Worm (Caenorhabditis elegans) whole organism, young adult: Measurements from ENCODE around the gene ugt-40.

Experiments used
- B0019.2 ChIP-seq: fragments of 200-800 bp; sonication (Bioruptor generic); conservative IDR thresholded peaks from 2 replicates; pipeline ENCODE4 v1.3.6; 2022; ENCODE audit warnings: missing genetic modification reagents, missing genetic modification characterization, missing compliant biosample characterization
- C17E4.6 ChIP-seq: fragments of 200-800 bp; sonication (Bioruptor generic); IDR thresholded peaks from 2 replicates; pipeline ENCODE4 v1.3.6; 2022; ENCODE audit warnings: missing genetic modification reagents, missing genetic modification characterization, missing compliant biosample characterization
- F10E7.11 ChIP-seq: sonication (generic microtip); optimal IDR thresholded peaks from 2 replicates; lab custom pipeline; 2017; ENCODE audit warnings: mild to moderate bottlenecking, missing genetic modification characterization, moderate library complexity, missing compliant biosample characterization
- F23B12.7 ChIP-seq: sonication (generic microtip); optimal IDR thresholded peaks from 2 replicates; lab custom pipeline; 2017; ENCODE audit warnings: missing genetic modification characterization, mild to moderate bottlenecking, missing compliant biosample characterization, antibody characterized with exemption, moderate library complexity; ENCODE audit not compliant: insufficient read depth
- F37B4.10 ChIP-seq: fragments of 200-800 bp; sonication (Bioruptor generic); IDR thresholded peaks from 2 replicates; pipeline ENCODE4 v1.3.6; 2022; ENCODE audit warnings: missing genetic modification characterization, missing compliant biosample characterization
- F39B2.1 ChIP-seq: fragments of 200-800 bp; sonication (Bioruptor generic); IDR thresholded peaks from 2 replicates; pipeline ENCODE4 v1.3.6; 2022; ENCODE audit warnings: missing genetic modification reagents, missing genetic modification characterization, missing compliant biosample characterization
- F49E8.2 ChIP-seq: sonication (generic microtip); optimal IDR thresholded peaks from 3 replicates; lab custom pipeline; 2017; ENCODE audit warnings: missing genetic modification characterization, mild to moderate bottlenecking, missing compliant biosample characterization, antibody characterized with exemption, moderate library complexity; ENCODE audit not compliant: insufficient read depth
- F52B5.7 ChIP-seq: sonication (generic microtip); optimal IDR thresholded peaks from 2 replicates; lab custom pipeline; 2016; ENCODE audit warnings: mild to moderate bottlenecking, missing genetic modification characterization, missing compliant biosample characterization
- F57C9.4 ChIP-seq: sonication (generic microtip); optimal IDR thresholded peaks from 2 replicates; lab custom pipeline; 2017; ENCODE audit warnings: mild to moderate bottlenecking, missing genetic modification characterization, missing compliant biosample characterization
- T26A5.8 ChIP-seq: sonication (generic microtip); optimal IDR thresholded peaks from 2 replicates; lab custom pipeline; 2016; ENCODE audit warnings: missing genetic modification characterization, missing compliant biosample characterization
- Y56A3A.18 ChIP-seq: fragments of 200-800 bp; sonication (Bioruptor generic); IDR thresholded peaks from 2 replicates; pipeline ENCODE4 v1.3.6; 2022; ENCODE audit warnings: missing genetic modification reagents, missing genetic modification characterization, missing compliant biosample characterization
- Y79H2A.3 ChIP-seq: fragments of 200-800 bp; sonication (Bioruptor generic); conservative IDR thresholded peaks from 2 replicates; pipeline ENCODE4 v1.3.6; 2022; ENCODE audit warnings: missing genetic modification reagents, missing genetic modification characterization, missing compliant biosample characterization
- Y95B8A.8 ChIP-seq: fragments of 200-800 bp; sonication (Bioruptor generic); IDR thresholded peaks from 2 replicates; pipeline ENCODE4 v1.3.6; 2022; ENCODE audit warnings: missing genetic modification reagents, missing genetic modification characterization, missing compliant biosample characterization
- ZK185.1 ChIP-seq: sonication (generic microtip); optimal IDR thresholded peaks from 2 replicates; lab custom pipeline; 2016; ENCODE audit warnings: mild to moderate bottlenecking, missing genetic modification characterization, missing compliant biosample characterization; ENCODE audit not compliant: poor library complexity, severe bottlenecking
- akir-1 ChIP-seq: fragments of 200-800 bp; sonication (Bioruptor generic); optimal IDR thresholded peaks from 2 replicates; lab custom pipeline; 2018; ENCODE audit warnings: mild to moderate bottlenecking, missing genetic modification characterization, moderate library complexity, missing compliant biosample characterization
- aptf-2 ChIP-seq: fragments of 200-800 bp; sonication (Bioruptor generic); conservative IDR thresholded peaks from 2 replicates; pipeline ENCODE4 v1.3.6; 2022; ENCODE audit warnings: missing genetic modification reagents, missing genetic modification characterization, missing compliant biosample characterization
- aptf-3 ChIP-seq: fragments of 200-800 bp; sonication (Bioruptor generic); IDR thresholded peaks from 2 replicates; pipeline ENCODE4 v1.3.6; 2022; ENCODE audit warnings: missing genetic modification characterization, missing compliant biosample characterization
- atf-7 ChIP-seq: sonication (generic microtip); optimal IDR thresholded peaks from 2 replicates; lab custom pipeline; 2017; ENCODE audit warnings: mild to moderate bottlenecking, missing genetic modification characterization, missing compliant biosample characterization
- athp-1 ChIP-seq: sonication (generic microtip); optimal IDR thresholded peaks from 2 replicates; lab custom pipeline; 2017; ENCODE audit warnings: mild to moderate bottlenecking, missing genetic modification characterization, missing compliant biosample characterization
- attf-3 ChIP-seq: fragments of 200-800 bp; sonication (Bioruptor generic); conservative IDR thresholded peaks from 2 replicates; pipeline ENCODE4 v1.3.6; 2022; ENCODE audit warnings: missing genetic modification reagents, missing genetic modification characterization, missing compliant biosample characterization
- ceh-100 ChIP-seq: fragments of 200-800 bp; sonication (Bioruptor generic); IDR thresholded peaks from 2 replicates; pipeline ENCODE4 v1.3.6; 2022; ENCODE audit warnings: missing genetic modification reagents, missing genetic modification characterization, missing compliant biosample characterization
- ceh-27 ChIP-seq: fragments of 200-800 bp; sonication (Bioruptor generic); optimal IDR thresholded peaks from 2 replicates; lab custom pipeline; 2018; ENCODE audit warnings: mild to moderate bottlenecking, missing genetic modification characterization, moderate library complexity, missing compliant biosample characterization
- ceh-79 ChIP-seq: sonication (generic microtip); optimal IDR thresholded peaks from 2 replicates; lab custom pipeline; 2017; ENCODE audit warnings: mild to moderate bottlenecking, missing genetic modification characterization, missing compliant biosample characterization
- efl-1 ChIP-seq: fragments of 150-350 bp; optimal IDR thresholded peaks from 2 replicates; lab custom pipeline; 2014; ENCODE audit warnings: missing biosample characterization, missing genetic modification reagents, missing genetic modification characterization
- egl-18 ChIP-seq: fragments of 200-800 bp; sonication (Bioruptor generic); IDR thresholded peaks from 2 replicates; pipeline ENCODE4 v1.3.6; 2022; ENCODE audit warnings: missing genetic modification reagents, missing genetic modification characterization, missing compliant biosample characterization
- egrh-3 ChIP-seq: fragments of 200-800 bp; sonication (Bioruptor generic); IDR thresholded peaks from 2 replicates; pipeline ENCODE4 v1.3.6; 2022; ENCODE audit warnings: missing genetic modification reagents, missing genetic modification characterization, missing compliant biosample characterization
- ekl-4 ChIP-seq: fragments of 200-800 bp; sonication (Bioruptor generic); IDR thresholded peaks from 2 replicates; pipeline ENCODE4 v1.3.6; 2022; ENCODE audit warnings: missing genetic modification reagents, missing genetic modification characterization, missing compliant biosample characterization
- fkh-3 ChIP-seq: sonication (generic microtip); optimal IDR thresholded peaks from 2 replicates; lab custom pipeline; 2016; ENCODE audit warnings: mild to moderate bottlenecking, missing genetic modification characterization, missing compliant biosample characterization
- hlh-12 ChIP-seq: sonication (generic microtip); optimal IDR thresholded peaks from 2 replicates; lab custom pipeline; 2016; ENCODE audit warnings: missing genetic modification characterization, missing compliant biosample characterization
- hlh-26 ChIP-seq: fragments of 200-800 bp; sonication (Bioruptor generic); conservative IDR thresholded peaks from 2 replicates; pipeline ENCODE4 v1.3.6; 2022; ENCODE audit warnings: missing genetic modification reagents, missing genetic modification characterization, missing compliant biosample characterization
- hrde-1 ChIP-seq: sonication (generic microtip); optimal IDR thresholded peaks from 2 replicates; lab custom pipeline; 2016; ENCODE audit warnings: missing genetic modification characterization, mild to moderate bottlenecking, missing compliant biosample characterization, moderate library complexity, missing genotype, missing genetic modification reagents, borderline replicate concordance
- let-526 ChIP-seq: fragments of 200-800 bp; sonication (Bioruptor generic); IDR thresholded peaks from 2 replicates; pipeline ENCODE4 v1.3.6; 2022; ENCODE audit warnings: missing genetic modification reagents, missing genetic modification characterization, missing compliant biosample characterization
- lin-26 ChIP-seq: fragments of 200-800 bp; sonication (Bioruptor generic); IDR thresholded peaks from 2 replicates; pipeline ENCODE4 v1.3.6; 2022; ENCODE audit warnings: missing genetic modification reagents, missing genetic modification characterization, missing compliant biosample characterization
- lin-35 ChIP-seq, 3 experiments: fragments of 150-350 bp in 2 of 3; sonication (generic microtip) in 1 of 3; optimal IDR thresholded peaks; 2 replicates each; lab custom pipeline; 2014 to 2018; ENCODE audit warnings: missing biosample characterization in 3 of 3, missing genetic modification characterization in 3 of 3, missing genetic modification reagents in 3 of 3
- lin-54 ChIP-seq: fragments of 200-800 bp; sonication (Bioruptor generic); optimal IDR thresholded peaks from 2 replicates; lab custom pipeline; 2018; ENCODE audit warnings: mild to moderate bottlenecking, missing genetic modification characterization, missing compliant biosample characterization
- lir-1 ChIP-seq: fragments of 200-800 bp; sonication (Bioruptor generic); conservative IDR thresholded peaks from 2 replicates; pipeline ENCODE4 v1.3.6; 2022; ENCODE audit warnings: missing genetic modification reagents, missing genetic modification characterization, missing compliant biosample characterization
- madf-6 ChIP-seq: fragments of 200-800 bp; sonication (Bioruptor generic); IDR thresholded peaks from 2 replicates; pipeline ENCODE4 v1.3.6; 2022; ENCODE audit warnings: missing genetic modification reagents, missing genetic modification characterization, missing compliant biosample characterization
- mes-4 ChIP-seq: sonication (generic microtip); optimal IDR thresholded peaks from 2 replicates; lab custom pipeline; 2016; ENCODE audit warnings: missing genotype, missing genetic modification characterization, missing compliant biosample characterization
- nfya-1 ChIP-seq: sonication (generic microtip); optimal IDR thresholded peaks from 2 replicates; lab custom pipeline; 2017; ENCODE audit warnings: antibody characterized with exemption, missing compliant biosample characterization, missing genetic modification characterization, borderline replicate concordance; ENCODE audit not compliant: insufficient read depth
- nhr-120 ChIP-seq: fragments of 200-800 bp; sonication (Bioruptor generic); IDR thresholded peaks from 2 replicates; pipeline ENCODE4 v1.3.6; 2022; ENCODE audit warnings: missing genetic modification characterization, missing compliant biosample characterization
- rec-8 ChIP-seq, 2 experiments: sonication (generic microtip); optimal IDR thresholded peaks; 2 replicates each; lab custom pipeline; 2016; ENCODE audit warnings: mild to moderate bottlenecking in 2 of 2, missing genetic modification characterization in 2 of 2, missing genetic modification reagents in 2 of 2, missing genotype in 2 of 2, missing biosample characterization in 1 of 2, missing compliant biosample characterization in 1 of 2, moderate library complexity in 1 of 2
- repo-1 ChIP-seq: sonication (generic microtip); optimal IDR thresholded peaks from 2 replicates; lab custom pipeline; 2017; ENCODE audit warnings: mild to moderate bottlenecking, missing genetic modification characterization, missing compliant biosample characterization
- sdz-38 ChIP-seq: sonication (generic microtip); optimal IDR thresholded peaks from 2 replicates; lab custom pipeline; 2016; ENCODE audit warnings: missing genotype, missing genetic modification characterization, missing compliant biosample characterization
- snpc-4 ChIP-seq, 5 experiments: fragments of 150-350 bp in 1 of 5; sonication (generic microtip) in 4 of 5; optimal IDR thresholded peaks; 2 replicates each; lab custom pipeline; 2014 to 2018; ENCODE audit warnings: missing genetic modification characterization in 5 of 5, missing biosample characterization in 3 of 5, antibody characterized with exemption in 2 of 5, mild to moderate bottlenecking in 2 of 5, missing compliant biosample characterization in 2 of 5, missing genotype in 2 of 5, moderate library complexity in 2 of 5, missing genetic modification reagents in 1 of 5
- sptf-2 ChIP-seq: fragments of 200-800 bp; sonication (Bioruptor generic); optimal IDR thresholded peaks from 2 replicates; lab custom pipeline; 2018; ENCODE audit warnings: mild to moderate bottlenecking, missing genetic modification characterization, missing compliant biosample characterization
- zfh-2 ChIP-seq: fragments of 200-800 bp; sonication (Bioruptor generic); conservative IDR thresholded peaks from 2 replicates; pipeline ENCODE4 v1.3.6; 2022; ENCODE audit warnings: missing genetic modification reagents, missing genetic modification characterization, missing compliant biosample characterization
- ztf-28 ChIP-seq: fragments of 200-800 bp; sonication (Bioruptor generic); IDR thresholded peaks from 2 replicates; pipeline ENCODE4 v1.3.6; 2022; ENCODE audit warnings: missing genetic modification reagents, missing genetic modification characterization, missing compliant biosample characterization

The ugt-40 gene

DNA sequence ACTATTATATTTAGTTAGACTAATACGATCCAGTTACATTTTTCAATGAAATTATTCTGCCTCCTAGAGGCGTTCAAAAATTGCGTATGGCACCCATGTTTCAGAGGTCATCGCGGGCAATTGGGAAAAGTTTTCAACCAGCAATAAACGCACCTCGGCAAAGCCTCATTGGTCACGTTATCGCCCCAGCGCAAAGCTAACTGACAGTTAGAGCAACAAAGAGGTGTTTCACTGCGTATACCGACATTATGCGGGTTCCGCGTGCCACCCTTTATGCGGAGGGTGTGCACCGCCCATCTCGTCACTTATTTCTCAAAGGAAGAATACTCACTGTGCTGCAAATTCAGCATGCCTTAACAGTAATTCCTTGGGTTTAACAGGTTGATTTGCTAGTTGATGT, 897 bp upstream of the ugt-40 start (continued):
- TF ChIP-seq athp-1 (no peak), snpc-4 (GFP tag; optimal IDR thresholded peaks at IDR 0.05; lab: Kevin White, UChicago) (peak; percentile 91), snpc-4 (tag; optimal IDR thresholded peaks at IDR 0.05; lab: Kevin White, UChicago) (peak; percentile 88 to 98 (median 96)), lin-35 (GFP tag; optimal IDR thresholded peaks at IDR 0.05; lab: Kevin White, UChicago) (no peak), ceh-79 (no peak), B0019.2 (0 out of 2 replicates have a peak, but pooled peaks have one; percentile 50), sdz-38 (no peak), egrh-3 (GFP tag; lab: Robert Waterston, UW) (no peak), attf-3 (GFP tag; lab: Robert Waterston, UW) (0 out of 2 replicates have a peak, but pooled peaks have one; percentile 29), ceh-100 (GFP tag; lab: Robert Waterston, UW) (0 out of 2 replicates have a peak, but pooled peaks have one; percentile 29), F10E7.11 (tag; lab: Kevin White, UChicago) (no peak), F49E8.2 (tag; lab: Kevin White, UChicago) (peak; percentile 50), let-526 (GFP tag; lab: Robert Waterston, UW) (no peak), F57C9.4 (tag; lab: Kevin White, UChicago) (no peak), aptf-2 (GFP tag; lab: Robert Waterston, UW) (no peak), F23B12.7 (tag; lab: Kevin White, UChicago) (no peak), Y79H2A.3 (GFP tag; lab: Robert Waterston, UW) (no peak), ZK185.1 (tag; lab: Kevin White, UChicago) (no peak), nhr-120 (GFP tag; lab: Robert Waterston, UW) (no peak), mes-4 (no peak), lin-54 (GFP tag; lab: Kevin White, UChicago) (no peak), atf-7 (tag; lab: Kevin White, UChicago) (peak; percentile 25), egl-18 (GFP tag; lab: Robert Waterston, UW) (no peak), nfya-1 (tag; lab: Kevin White, UChicago) (no peak), sptf-2 (GFP tag; lab: Kevin White, UChicago) (no peak), ceh-27 (GFP tag; lab: Kevin White, UChicago) (no peak), aptf-3 (GFP tag; lab: Robert Waterston, UW) (no peak), lir-1 (GFP tag; lab: Robert Waterston, UW) (no peak; the same call in 1 of the 2 replicates), C17E4.6 (GFP tag; lab: Robert Waterston, UW) (0 out of 2 replicates have a peak, but pooled peaks have one; percentile 47), repo-1 (tag; lab: Kevin White, UChicago) (no peak), F37B4.10 (GFP tag; lab: Robert Waterston, UW) (no peak), hlh-26 (GFP tag; lab: Robert Waterston, UW) (no peak), lin-26 (GFP tag; lab: Robert Waterston, UW) (peak; percentile 75), F52B5.7 (tag; lab: Kevin White, UChicago) (no peak), akir-1 (GFP tag; lab: Kevin White, UChicago) (no peak), fkh-3 (tag; lab: Kevin White, UChicago) (peak; percentile 26), Y56A3A.18 (GFP tag; lab: Robert Waterston, UW) (no peak), zfh-2 (no peak), F39B2.1 (no peak), hlh-12 (tag; lab: Kevin White, UChicago) (no peak), Y95B8A.8 (GFP tag; lab: Robert Waterston, UW) (0 out of 2 replicates have a peak, but pooled peaks have one; percentile 29), T26A5.8 (tag; lab: Kevin White, UChicago) (no peak), hrde-1 (tag; lab: Kevin White, UChicago) (peak; percentile 9), efl-1 (no peak), ztf-28 (GFP tag; lab: Robert Waterston, UW) (0 out of 2 replicates have a peak, but pooled peaks have one; percentile 47), madf-6 (GFP tag; lab: Robert Waterston, UW) (peak; percentile 85), ekl-4 (GFP tag; lab: Robert Waterston, UW) (0 out of 2 replicates have a peak, but pooled peaks have one; percentile 58), rec-8 (tag; optimal IDR thresholded peaks at IDR 0.05; lab: Kevin White, UChicago) (peak in 1 of 2 experiments; percentile 3)
